Fruit fly (Drosophila melanogaster) Kc167 (cell line): ENCODE results near the gene bsk.

Experiments
- Sin3A ChIP-seq: fragments of >200 bp; optimal IDR thresholded peaks from 2 replicates; lab custom pipeline; 2018; ENCODE audit warnings: missing external identifiers
- psq ChIP-seq: fragments of >200 bp; optimal IDR thresholded peaks from 2 replicates; lab custom pipeline; 2017; ENCODE audit warnings: missing external identifiers

DNA sequence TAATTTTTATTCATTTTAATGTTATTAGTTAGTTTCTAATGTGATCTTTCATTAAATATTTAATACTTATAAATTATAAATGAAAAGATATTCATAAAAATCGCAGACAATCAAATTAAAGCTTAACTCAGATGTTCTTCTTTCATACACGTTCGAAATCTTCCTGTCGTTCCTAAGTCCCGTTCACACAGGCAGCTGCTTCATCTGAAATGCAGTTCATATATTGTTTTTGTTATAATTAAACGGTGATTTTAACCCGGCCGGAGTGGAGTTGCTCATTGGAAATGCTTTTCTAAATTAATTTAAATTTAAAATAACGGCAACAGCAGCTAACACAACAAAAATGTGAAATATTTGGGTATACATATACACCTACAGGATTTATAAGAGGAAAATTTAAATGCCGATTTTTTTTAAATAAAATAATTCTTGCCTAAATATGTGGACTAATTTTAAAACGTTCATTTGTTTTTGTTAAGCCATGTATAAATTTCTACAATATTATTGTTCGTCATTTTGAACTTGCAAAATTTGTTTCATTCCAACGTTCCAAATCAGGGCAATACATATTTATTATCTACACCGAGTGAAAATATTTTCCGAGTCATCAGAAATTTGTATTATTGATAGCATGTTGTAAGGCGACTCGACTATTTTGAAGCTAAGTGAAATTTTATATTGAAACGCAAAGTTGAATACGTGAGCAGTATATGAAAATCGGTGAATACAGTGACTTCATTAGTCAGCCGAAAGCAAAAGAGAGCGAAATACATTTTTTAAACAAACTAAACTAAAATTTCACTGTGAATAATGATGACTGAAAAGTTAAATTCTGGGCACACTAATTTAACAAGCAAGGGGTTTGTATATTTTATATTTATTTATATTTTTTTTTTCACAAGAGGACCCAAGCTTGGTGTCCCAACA is 11.3 kb downstream of the bsk start, which contains the start of gene me31B:
- no peak for TF ChIP-seq psq (lab: Kevin White, UChicago)
- no peak for TF ChIP-seq Sin3A (lab: Kevin White, UChicago)
